Fruit fly (Drosophila melanogaster) whole organism, wandering third instar larva: ENCODE results near the gene tara.
A peak's percentile ranks its signal among the peaks of the same experiment; 100 is the strongest.

ENCODE experiments used
- Abd-B ChIP-seq: fragments of >200 bp; optimal IDR thresholded peaks from 2 replicates; lab custom pipeline; 2017; ENCODE audit warnings: missing biosample characterization, missing genetic modification characterization
- CG32264 ChIP-seq: fragments of 200-800 bp; sonication (Bioruptor generic); optimal IDR thresholded peaks from 2 replicates; lab custom pipeline; 2016; ENCODE audit warnings: missing biosample characterization, missing genetic modification characterization
- CrebA ChIP-seq: fragments of 200-800 bp; sonication (Bioruptor generic); optimal IDR thresholded peaks from 2 replicates; lab custom pipeline; 2016; ENCODE audit warnings: missing biosample characterization, mild to moderate bottlenecking, missing genetic modification characterization, borderline replicate concordance
- Dfd ChIP-seq: fragments of >200 bp; optimal IDR thresholded peaks from 2 replicates; lab custom pipeline; 2017; ENCODE audit warnings: missing biosample characterization, missing genetic modification characterization
- Dif ChIP-seq: fragments of 200-275, 200-300 bp; sonication (Bioruptor generic); optimal IDR thresholded peaks from 2 replicates; lab custom pipeline; 2018; ENCODE audit warnings: missing biosample characterization, missing genetic modification characterization; ENCODE audit not compliant: partially characterized antibody
- GATAd ChIP-seq: sonication (Bioruptor generic); optimal IDR thresholded peaks from 2 replicates; lab custom pipeline; 2016; ENCODE audit warnings: missing biosample characterization, missing genetic modification characterization
- HLH106 ChIP-seq: fragments of 200-800 bp; optimal IDR thresholded peaks from 3 replicates; lab custom pipeline; 2019; ENCODE audit warnings: missing biosample characterization, mild to moderate bottlenecking, missing genetic modification characterization, moderate library complexity
- Hnf4 ChIP-seq: fragments of 200-800 bp; sonication (Bioruptor generic); optimal IDR thresholded peaks from 2 replicates; lab custom pipeline; 2016; ENCODE audit warnings: missing biosample characterization, mild to moderate bottlenecking, missing genetic modification characterization
- Hr78 ChIP-seq: fragments of >200 bp; optimal IDR thresholded peaks from 2 replicates; lab custom pipeline; 2017; ENCODE audit warnings: missing biosample characterization, missing genetic modification characterization
- Jra ChIP-seq: sonication (Bioruptor generic); optimal IDR thresholded peaks from 2 replicates; lab custom pipeline; 2016; ENCODE audit warnings: missing biosample characterization, missing genetic modification characterization
- OdsH ChIP-seq: fragments of 200-800 bp; sonication (Bioruptor generic); optimal IDR thresholded peaks from 2 replicates; lab custom pipeline; 2016; ENCODE audit warnings: missing biosample characterization, mild to moderate bottlenecking, missing genetic modification characterization
- Rel ChIP-seq, 2 experiments: fragments of 200-800 bp; sonication (Bioruptor generic) in 1 of 2; optimal IDR thresholded peaks; 2 replicates in 1 of 2; 3 replicates in 1 of 2; lab custom pipeline; 2016 to 2019; ENCODE audit warnings: mild to moderate bottlenecking in 2 of 2, missing biosample characterization in 2 of 2, missing genetic modification characterization in 2 of 2, moderate library complexity in 1 of 2
- Sp1 ChIP-seq: fragments of 200-800 bp; sonication (Bioruptor generic); optimal IDR thresholded peaks from 3 replicates; lab custom pipeline; 2019; ENCODE audit warnings: missing biosample characterization, mild to moderate bottlenecking, missing genetic modification characterization, moderate library complexity
- Vsx2 ChIP-seq: fragments of 200-300, 225-300 bp; sonication (Bioruptor generic); optimal IDR thresholded peaks from 2 replicates; lab custom pipeline; 2018; ENCODE audit warnings: missing biosample characterization, missing genetic modification characterization; ENCODE audit not compliant: partially characterized antibody
- br ChIP-seq: fragments of 200-800 bp; sonication (Bioruptor generic); optimal IDR thresholded peaks from 2 replicates; lab custom pipeline; 2016; ENCODE audit warnings: missing biosample characterization, missing genetic modification characterization
- brk ChIP-seq: fragments of 200-800 bp; sonication (Bioruptor generic); optimal IDR thresholded peaks from 2 replicates; lab custom pipeline; 2016; ENCODE audit warnings: missing biosample characterization, mild to moderate bottlenecking, missing genetic modification characterization
- dl ChIP-seq, 2 experiments: fragments of 175-275, 200-275 bp in 1 of 2; fragments of 200-275 bp in 1 of 2; sonication (Bioruptor generic); optimal IDR thresholded peaks; lab custom pipeline; 2018; ENCODE audit warnings: mild to moderate bottlenecking in 2 of 2, missing biosample characterization in 2 of 2, missing genetic modification characterization in 2 of 2, moderate library complexity in 2 of 2; ENCODE audit not compliant: partially characterized antibody in 2 of 2, insufficient read depth in 1 of 2
- dmrt93B ChIP-seq: fragments of 200-800 bp; sonication (Bioruptor generic); optimal IDR thresholded peaks from 2 replicates; lab custom pipeline; 2018; ENCODE audit warnings: missing biosample characterization, mild to moderate bottlenecking, missing genetic modification characterization
- ey ChIP-seq: fragments of 200-800 bp; sonication (Bioruptor generic); optimal IDR thresholded peaks from 2 replicates; lab custom pipeline; 2016; ENCODE audit warnings: missing biosample characterization, missing genetic modification characterization
- foxo ChIP-seq, 2 experiments: fragments of 200-800 bp; sonication (Bioruptor generic); optimal IDR thresholded peaks; 2 replicates in 1 of 2; 3 replicates in 1 of 2; lab custom pipeline; 2016 to 2017; ENCODE audit warnings: missing biosample characterization in 2 of 2, missing genetic modification characterization in 2 of 2
- h ChIP-seq: fragments of 200-800 bp; sonication (Bioruptor generic); optimal IDR thresholded peaks from 3 replicates; lab custom pipeline; 2016; ENCODE audit warnings: missing biosample characterization, mild to moderate bottlenecking, missing genetic modification characterization
- lola ChIP-seq: fragments of >200 bp; optimal IDR thresholded peaks from 2 replicates; lab custom pipeline; 2017; ENCODE audit warnings: missing biosample characterization, missing genetic modification characterization
- pan ChIP-seq: fragments of >200 bp; optimal IDR thresholded peaks from 2 replicates; lab custom pipeline; 2017
- psq ChIP-seq: fragments of 200-800 bp; sonication (Bioruptor generic); optimal IDR thresholded peaks from 3 replicates; lab custom pipeline; 2017; ENCODE audit warnings: missing biosample characterization, mild to moderate bottlenecking, missing genetic modification characterization, moderate library complexity
- rgr ChIP-seq: fragments of 200-800 bp; sonication (Bioruptor generic); optimal IDR thresholded peaks from 3 replicates; lab custom pipeline; 2016; ENCODE audit warnings: missing biosample characterization, mild to moderate bottlenecking, missing genetic modification characterization
- sage ChIP-seq: fragments of 200-800 bp; sonication (Bioruptor generic); optimal IDR thresholded peaks from 2 replicates; lab custom pipeline; 2016; ENCODE audit warnings: missing biosample characterization, mild to moderate bottlenecking, missing genetic modification characterization
- sv ChIP-seq: fragments of 200-800 bp; sonication (Bioruptor generic); optimal IDR thresholded peaks from 3 replicates; lab custom pipeline; 2016; ENCODE audit warnings: missing biosample characterization, missing genetic modification characterization
- usp ChIP-seq: fragments of >200 bp; optimal IDR thresholded peaks from 2 replicates; lab custom pipeline; 2017; ENCODE audit warnings: missing biosample characterization, missing genetic modification characterization
- woc ChIP-seq: sonication (Bioruptor generic); optimal IDR thresholded peaks from 2 replicates; lab custom pipeline; 2016; ENCODE audit warnings: missing biosample characterization, mild to moderate bottlenecking, missing genetic modification characterization

tara gene

DNA sequence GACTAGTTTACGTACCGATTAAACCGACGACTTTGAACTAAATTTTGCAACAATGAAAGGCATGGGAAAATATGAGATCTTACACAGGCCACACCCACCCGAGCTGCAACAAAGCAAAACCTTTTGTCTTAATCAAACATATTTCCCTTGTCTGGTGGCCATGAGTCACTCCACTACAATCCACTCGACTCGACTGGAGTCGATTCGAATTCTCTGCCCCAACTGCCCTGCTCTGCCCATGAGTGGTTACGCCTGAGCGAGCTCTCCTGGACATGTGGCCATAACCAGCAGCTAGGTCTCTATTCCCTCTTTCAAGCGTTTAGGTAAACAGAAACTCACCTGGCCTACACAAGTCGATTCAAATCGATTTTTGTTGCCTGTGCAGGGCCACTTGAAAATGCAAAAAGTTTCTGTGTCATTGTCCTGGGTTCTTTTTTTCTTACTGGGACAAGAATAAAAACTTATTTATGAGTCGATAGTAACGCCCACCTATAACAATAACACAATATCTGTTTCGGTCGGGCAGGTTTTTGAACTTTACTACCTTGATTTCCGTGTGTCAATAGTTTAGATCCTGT, 63.4 kb downstream of the tara start:
- TF ChIP-seq CrebA (GFP tag; lab: Kevin White, UChicago) (no peak), Hnf4 (GFP tag; lab: Kevin White, UChicago) (no peak), CG32264 (GFP tag; lab: Kevin White, UChicago) (no peak), sage (GFP tag; lab: Kevin White, UChicago) (no peak), ey (GFP tag; lab: Kevin White, UChicago) (no peak), psq (no peak), Abd-B (no peak), Dif (GFP tag; lab: Kevin White, UChicago) (no peak), lola (GFP tag; lab: Kevin White, UChicago) (no peak), brk (GFP tag; lab: Kevin White, UChicago) (no peak), Jra (GFP tag; lab: Kevin White, UChicago) (no peak), Rel (GFP tag; optimal IDR thresholded peaks at IDR 0.05; lab: Kevin White, UChicago) (no peak), Rel (tag; optimal IDR thresholded peaks at IDR 0.05; lab: Kevin White, UChicago) (no peak), usp (GFP tag; lab: Kevin White, UChicago) (no peak), foxo (GFP tag; optimal IDR thresholded peaks at IDR 0.05; lab: Kevin White, UChicago) (no peak), dl (GFP tag; optimal IDR thresholded peaks at IDR 0.05; lab: Kevin White, UChicago; ENCODE audit: insufficient read depth in 1 of 2, partially characterized antibody in 2 of 2) (no peak), h (GFP tag; lab: Kevin White, UChicago) (no peak), Vsx2 (GFP tag; lab: Kevin White, UChicago) (no peak), Dfd (GFP tag; lab: Kevin White, UChicago) (no peak), GATAd (GFP tag; lab: Kevin White, UChicago) (no peak)

DNA sequence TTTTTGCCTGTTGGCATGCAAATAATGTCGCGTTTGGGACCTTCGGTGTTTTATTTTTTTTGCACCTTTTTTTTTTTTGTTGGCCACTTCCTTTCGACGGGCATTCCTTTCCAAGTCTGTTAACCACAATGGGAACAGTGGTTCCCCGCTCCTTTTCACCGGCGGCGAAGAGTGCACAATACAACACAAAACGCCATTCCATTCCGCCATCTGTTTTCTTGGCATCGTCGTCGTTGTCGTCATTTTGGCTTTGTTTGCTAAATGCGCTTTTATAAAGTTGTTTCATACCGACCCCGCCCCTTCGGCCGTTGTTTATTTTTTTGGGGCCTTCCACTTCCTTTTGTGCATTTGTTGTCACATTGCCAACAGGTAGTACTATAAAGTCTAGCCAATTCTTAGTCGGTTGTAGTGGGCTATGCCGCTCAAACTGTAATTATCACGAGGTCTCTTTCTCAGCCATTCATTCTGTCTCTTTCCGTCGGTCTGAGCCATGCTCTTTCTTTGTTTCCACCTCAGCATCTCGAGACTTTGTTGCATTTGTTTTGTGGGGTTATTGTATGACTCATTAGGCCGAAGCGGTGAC, 64.9 kb downstream of the tara start:
- TF ChIP-seq CrebA (GFP tag; lab: Kevin White, UChicago) = no peak
- TF ChIP-seq HLH106 (tag; lab: Kevin White, UChicago) = no peak
- no peak for TF ChIP-seq sv (GFP tag; lab: Kevin White, UChicago)
- TF ChIP-seq CG32264 (GFP tag; lab: Kevin White, UChicago) = no peak
- TF ChIP-seq GATAd (GFP tag; lab: Kevin White, UChicago) = no peak
- TF ChIP-seq woc (GFP tag; lab: Kevin White, UChicago) = no peak
- TF ChIP-seq Dfd (GFP tag; lab: Kevin White, UChicago) = no peak
- TF ChIP-seq br = no peak
- peak; percentile 74 for TF ChIP-seq psq
- no peak for TF ChIP-seq usp (GFP tag; lab: Kevin White, UChicago)
- TF ChIP-seq Hr78 (GFP tag; lab: Kevin White, UChicago) = no peak
- TF ChIP-seq ey (GFP tag; lab: Kevin White, UChicago) = no peak
- no peak for TF ChIP-seq dmrt93B (GFP tag; lab: Kevin White, UChicago)
- no peak for TF ChIP-seq Sp1
- no peak for TF ChIP-seq Hnf4 (GFP tag; lab: Kevin White, UChicago)
- no peak for TF ChIP-seq Rel (GFP tag; optimal IDR thresholded peaks at IDR 0.05; lab: Kevin White, UChicago)
- peak; percentile 77 for TF ChIP-seq Rel (tag; optimal IDR thresholded peaks at IDR 0.05; lab: Kevin White, UChicago)
- no peak for TF ChIP-seq pan (lab: Kevin White, UChicago)
- no peak for TF ChIP-seq rgr (GFP tag; lab: Kevin White, UChicago)
- peak; percentile 24 for TF ChIP-seq Jra (GFP tag; lab: Kevin White, UChicago)
- TF ChIP-seq, all 38 proteins: peak for 3

DNA sequence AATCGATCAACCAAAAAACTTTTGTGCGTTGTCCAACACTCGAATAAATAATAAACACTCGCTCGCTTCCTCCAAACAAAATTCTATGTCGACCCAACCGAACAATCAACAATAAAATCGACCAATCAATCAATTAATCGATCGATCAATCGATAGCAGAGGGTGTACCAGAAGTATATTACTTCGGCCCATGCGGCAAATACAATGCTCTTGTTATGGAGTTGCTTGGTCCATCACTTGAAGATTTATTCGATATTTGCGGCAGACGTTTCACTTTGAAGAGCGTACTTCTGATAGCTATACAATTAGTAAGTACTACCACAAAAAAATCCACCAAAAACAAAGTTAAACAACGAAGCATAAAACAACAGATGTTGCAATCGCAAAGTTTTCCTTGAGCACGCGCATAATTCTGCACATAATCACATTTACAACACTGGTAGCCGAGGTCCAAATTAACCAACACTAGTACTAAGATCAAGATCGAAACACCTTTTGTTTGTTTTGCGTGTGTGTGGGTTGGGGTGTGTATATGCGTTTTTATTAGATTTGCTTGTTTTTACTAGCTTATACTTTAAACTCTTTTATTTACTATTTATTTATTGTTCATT, 70.2 kb downstream of the tara start:
- TF ChIP-seq Jra (GFP tag; lab: Kevin White, UChicago) = no peak
- no peak for TF ChIP-seq foxo (GFP tag; optimal IDR thresholded peaks at IDR 0.05; lab: Kevin White, UChicago)
- TF ChIP-seq sage (GFP tag; lab: Kevin White, UChicago) = no peak

DNA sequence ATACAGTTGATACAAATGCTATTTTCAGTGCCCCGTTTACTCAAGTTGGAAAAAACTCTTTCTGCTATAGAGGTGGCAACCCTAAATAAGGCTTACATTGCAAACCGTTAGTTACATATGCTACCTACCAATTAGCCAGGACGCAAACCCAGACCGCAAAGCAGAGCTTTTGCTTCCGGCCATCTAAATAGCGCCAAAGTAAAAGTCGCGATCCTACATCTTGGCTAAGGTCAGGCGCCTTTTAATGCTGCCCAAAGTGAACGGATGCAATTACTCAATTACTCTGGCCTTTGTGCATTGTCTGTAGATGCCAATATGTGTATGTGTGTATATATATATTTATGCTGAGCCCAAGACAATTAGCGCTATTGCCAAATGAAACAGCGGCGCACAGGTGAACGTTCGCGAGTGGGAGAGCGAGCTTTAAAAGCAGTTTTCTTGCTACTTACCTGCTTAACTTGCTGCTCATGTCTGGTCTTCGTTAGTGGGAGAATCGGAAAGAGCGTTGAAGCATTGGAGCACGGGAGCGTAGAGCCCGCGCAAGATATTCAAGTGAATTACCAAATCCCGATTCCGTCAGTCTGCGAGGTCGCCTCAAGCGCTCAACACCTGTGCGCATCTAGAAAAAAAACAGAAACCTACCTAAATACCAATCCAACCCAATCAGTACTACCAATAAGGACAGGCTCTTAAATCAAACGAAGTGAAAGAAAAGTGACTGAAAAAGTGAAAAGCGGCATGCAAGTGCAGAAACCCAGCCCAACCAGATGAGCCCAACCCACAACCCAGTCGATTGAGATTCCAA, 79.9 kb downstream of the tara start, which contains the start of gene Zip89B:
TSS of gene Zip89B (plus strand) at position 574 of the 805 bp plus-strand sequence.
- TF ChIP-seq brk (GFP tag; lab: Kevin White, UChicago) (no peak), Dif (GFP tag; lab: Kevin White, UChicago) (peak; percentile 89), pan (lab: Kevin White, UChicago) (no peak), psq (peak; percentile 8), Jra (GFP tag; lab: Kevin White, UChicago) (no peak), OdsH (GFP tag; lab: Kevin White, UChicago) (peak; percentile 18), dl (GFP tag; optimal IDR thresholded peaks at IDR 0.05; lab: Kevin White, UChicago; ENCODE audit: insufficient read depth in 1 of 2, partially characterized antibody in 2 of 2) (peak; percentile 71 to 86), Rel (GFP tag; optimal IDR thresholded peaks at IDR 0.05; lab: Kevin White, UChicago) (no peak), Rel (tag; optimal IDR thresholded peaks at IDR 0.05; lab: Kevin White, UChicago) (peak; percentile 40), sage (GFP tag; lab: Kevin White, UChicago) (peak; percentile 25)
